Worm (Caenorhabditis elegans) whole organism, early embryonic: ENCODE results near the gene Y39A3CL.7.

Experiments
- B0310.2 ChIP-seq: sonication (generic microtip); optimal IDR thresholded peaks from 2 replicates; lab custom pipeline; 2016; ENCODE audit warnings: mild to moderate bottlenecking, missing genetic modification characterization, missing compliant biosample characterization
- F13C5.2 ChIP-seq: sonication (generic microtip); optimal IDR thresholded peaks from 2 replicates; lab custom pipeline; 2017; ENCODE audit warnings: mild to moderate bottlenecking, missing genetic modification characterization, inconsistent platforms, missing compliant biosample characterization
- aly-1 ChIP-seq: sonication (generic microtip); optimal IDR thresholded peaks from 2 replicates; lab custom pipeline; 2016; ENCODE audit warnings: missing genetic modification characterization, missing compliant biosample characterization
- ama-1 ChIP-seq: fragments of 150-350 bp; optimal IDR thresholded peaks from 2 replicates; lab custom pipeline; 2014
- ceh-13 ChIP-seq: fragments of 200-800 bp; sonication (Bioruptor generic); optimal IDR thresholded peaks from 2 replicates; lab custom pipeline; 2018; ENCODE audit warnings: mild to moderate bottlenecking, missing genetic modification characterization, missing compliant biosample characterization
- ceh-36 ChIP-seq: sonication (generic microtip); optimal IDR thresholded peaks from 2 replicates; lab custom pipeline; 2016; ENCODE audit warnings: missing genetic modification characterization, inconsistent platforms, missing compliant biosample characterization
- ets-7 ChIP-seq: sonication (generic microtip); optimal IDR thresholded peaks from 2 replicates; lab custom pipeline; 2016; ENCODE audit warnings: missing genotype, missing genetic modification characterization, missing compliant biosample characterization
- flt-1 ChIP-seq: fragments of 200-800 bp; sonication (Bioruptor generic); IDR thresholded peaks from 2 replicates; pipeline ENCODE4 v1.3.6; 2022; ENCODE audit warnings: missing genetic modification characterization, missing compliant biosample characterization
- hmbx-1 ChIP-seq: sonication (generic microtip); optimal IDR thresholded peaks from 2 replicates; lab custom pipeline; 2016; ENCODE audit warnings: mild to moderate bottlenecking, missing genetic modification characterization, missing compliant biosample characterization
- hmg-4 ChIP-seq: fragments of 200-800 bp; sonication (Bioruptor generic); optimal IDR thresholded peaks from 2 replicates; lab custom pipeline; 2018; ENCODE audit warnings: mild to moderate bottlenecking, missing genetic modification characterization, missing compliant biosample characterization
- hnd-1 ChIP-seq: sonication (generic microtip); optimal IDR thresholded peaks from 2 replicates; lab custom pipeline; 2016; ENCODE audit warnings: missing genetic modification characterization, missing compliant biosample characterization
- pes-1 ChIP-seq: fragments of 200-800 bp; sonication (Bioruptor generic); IDR thresholded peaks from 2 replicates; pipeline ENCODE4 v1.3.6; 2022; ENCODE audit warnings: missing genetic modification reagents, missing genetic modification characterization, missing compliant biosample characterization
- scrt-1 ChIP-seq: fragments of 200-800 bp; sonication (Bioruptor generic); IDR thresholded peaks from 2 replicates; pipeline ENCODE4 v1.3.6; 2022; ENCODE audit warnings: missing genetic modification characterization, missing compliant biosample characterization
- sea-1 ChIP-seq: fragments of 200-800 bp; sonication (Bioruptor generic); conservative IDR thresholded peaks from 2 replicates; pipeline ENCODE4 v1.3.6; 2022; ENCODE audit warnings: missing genetic modification characterization, missing compliant biosample characterization
- tbx-11 ChIP-seq: fragments of 200-800 bp; sonication (Bioruptor generic); IDR thresholded peaks from 2 replicates; pipeline ENCODE4 v1.3.6; 2022; ENCODE audit warnings: missing genetic modification characterization, missing compliant biosample characterization
- tbx-37 ChIP-seq: fragments of 200-800 bp; sonication (Bioruptor generic); conservative IDR thresholded peaks from 2 replicates; pipeline ENCODE4 v1.3.6; 2022; ENCODE audit warnings: missing genetic modification reagents, missing genetic modification characterization, missing compliant biosample characterization
- tra-4 ChIP-seq: sonication (generic microtip); optimal IDR thresholded peaks from 2 replicates; lab custom pipeline; 2017; ENCODE audit warnings: missing genetic modification characterization, missing compliant biosample characterization

Y39A3CL.7 gene

ce11 chrIII:1793416-1793815, 31.3 kb upstream of the Y39A3CL.7 start:
- TF ChIP-seq tbx-11 (GFP tag; lab: Robert Waterston, UW) (no peak), ceh-13 (GFP tag; lab: Kevin White, UChicago) (no peak)

- TF ChIP-seq hmg-4: no peak
- TF ChIP-seq ets-7 (tag; lab: Kevin White, UChicago): no peak
- TF ChIP-seq ceh-36 (tag; lab: Kevin White, UChicago): no peak
- TF ChIP-seq flt-1: no peak
- no peak for TF ChIP-seq sea-1 (GFP tag; lab: Robert Waterston, UW)
- TF ChIP-seq tbx-11 (GFP tag; lab: Robert Waterston, UW): no peak
- no peak for TF ChIP-seq aly-1
- TF ChIP-seq ama-1 (lab: Kevin White, UChicago): no peak
- no peak for TF ChIP-seq hmbx-1 (tag; lab: Kevin White, UChicago)
- TF ChIP-seq ceh-13 (GFP tag; lab: Kevin White, UChicago): no peak
- no peak for TF ChIP-seq hnd-1 (tag; lab: Kevin White, UChicago)
- no peak for TF ChIP-seq scrt-1 (GFP tag; lab: Robert Waterston, UW)
- TF ChIP-seq tbx-37 (GFP tag; lab: Robert Waterston, UW): no peak
- TF ChIP-seq tra-4: no peak
- TF ChIP-seq B0310.2 (tag; lab: Kevin White, UChicago): no peak
Measured at ce11 chrIII:1794100-1794499, 30.6 kb upstream of the Y39A3CL.7 start.

ce11 chrIII:1799407-1799806, 25.3 kb upstream of the Y39A3CL.7 start:
- TF ChIP-seq hnd-1 (tag; lab: Kevin White, UChicago) (no peak), tra-4 (no peak), hmbx-1 (tag; lab: Kevin White, UChicago) (no peak), tbx-37 (GFP tag; lab: Robert Waterston, UW) (no peak), scrt-1 (GFP tag; lab: Robert Waterston, UW) (no peak), flt-1 (no peak), B0310.2 (tag; lab: Kevin White, UChicago) (no peak), ceh-13 (GFP tag; lab: Kevin White, UChicago) (no peak), pes-1 (GFP tag; lab: Robert Waterston, UW) (no peak), F13C5.2 (tag; lab: Kevin White, UChicago) (no peak), tbx-11 (GFP tag; lab: Robert Waterston, UW) (no peak)

DNA sequence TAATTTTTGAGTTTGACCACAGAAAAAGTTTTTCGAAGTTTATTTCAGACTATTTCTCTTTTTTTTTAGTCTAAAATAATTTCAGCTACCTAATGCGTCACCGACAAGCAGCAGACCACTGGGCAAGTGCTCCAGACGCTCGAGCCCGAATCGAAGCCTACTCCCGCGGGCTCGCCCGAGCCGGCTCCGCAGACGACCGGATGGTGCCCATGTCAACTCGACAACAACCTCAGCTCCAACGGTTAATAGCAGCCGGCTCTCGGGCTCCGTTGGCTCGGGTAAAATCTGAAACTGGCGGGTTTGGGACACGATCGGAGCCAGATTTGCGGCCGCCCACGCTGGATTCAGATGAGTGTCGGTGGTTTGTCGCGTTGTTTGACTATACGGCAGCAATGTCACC, 21.7 kb upstream of the Y39A3CL.7 start:
- TF ChIP-seq hmbx-1 (tag; lab: Kevin White, UChicago) (no peak), hnd-1 (tag; lab: Kevin White, UChicago) (no peak), ama-1 (lab: Kevin White, UChicago) (no peak), B0310.2 (tag; lab: Kevin White, UChicago) (no peak), ceh-36 (tag; lab: Kevin White, UChicago) (no peak), sea-1 (GFP tag; lab: Robert Waterston, UW) (no peak), ceh-13 (GFP tag; lab: Kevin White, UChicago) (no peak), scrt-1 (GFP tag; lab: Robert Waterston, UW) (no peak)

DNA sequence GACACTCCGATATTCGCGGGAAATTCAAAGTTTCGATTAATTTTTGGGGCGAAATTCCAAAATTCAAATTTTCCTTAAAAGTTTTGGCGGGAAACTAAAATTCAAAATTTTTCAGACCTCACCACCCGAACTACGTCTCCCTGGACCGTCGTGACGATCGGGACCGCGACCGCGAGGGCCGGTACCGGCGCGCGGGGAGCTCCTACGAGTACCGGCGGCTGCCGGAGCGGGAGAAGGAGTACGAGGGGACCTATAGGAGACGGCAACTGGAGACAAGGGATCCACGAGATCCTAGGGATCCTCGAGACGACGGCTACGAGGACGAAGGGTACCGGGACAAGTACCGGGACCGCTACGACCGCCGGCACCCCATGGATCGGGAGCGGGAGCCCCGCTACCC, 20.2 kb upstream of the Y39A3CL.7 start:
- TF ChIP-seq aly-1: no peak
- TF ChIP-seq sea-1 (GFP tag; lab: Robert Waterston, UW): no peak
- no peak for TF ChIP-seq ama-1 (lab: Kevin White, UChicago)
- TF ChIP-seq hmbx-1 (tag; lab: Kevin White, UChicago): no peak
- no peak for TF ChIP-seq ceh-13 (GFP tag; lab: Kevin White, UChicago)
- TF ChIP-seq B0310.2 (tag; lab: Kevin White, UChicago): no peak
- TF ChIP-seq scrt-1 (GFP tag; lab: Robert Waterston, UW): no peak
- no peak for TF ChIP-seq F13C5.2 (tag; lab: Kevin White, UChicago)
- TF ChIP-seq ets-7 (tag; lab: Kevin White, UChicago): no peak
- TF ChIP-seq tbx-11 (GFP tag; lab: Robert Waterston, UW): no peak
- TF ChIP-seq tra-4: no peak
- TF ChIP-seq pes-1 (GFP tag; lab: Robert Waterston, UW): no peak
- TF ChIP-seq hmg-4: no peak
- no peak for TF ChIP-seq hnd-1 (tag; lab: Kevin White, UChicago)
- TF ChIP-seq ceh-36 (tag; lab: Kevin White, UChicago): no peak

ce11 chrIII:1805415-1806008, 19.2 kb upstream of the Y39A3CL.7 start:
- no peak for TF ChIP-seq ceh-36 (tag; lab: Kevin White, UChicago)

ce11 chrIII:1806183-1806798, 18.4 kb upstream of the Y39A3CL.7 start:
- TF ChIP-seq tbx-37 (GFP tag; lab: Robert Waterston, UW) (no peak), hmbx-1 (tag; lab: Kevin White, UChicago) (no peak), ets-7 (tag; lab: Kevin White, UChicago) (no peak), F13C5.2 (tag; lab: Kevin White, UChicago) (no peak), sea-1 (GFP tag; lab: Robert Waterston, UW) (no peak), flt-1 (no peak), B0310.2 (tag; lab: Kevin White, UChicago) (no peak)

DNA sequence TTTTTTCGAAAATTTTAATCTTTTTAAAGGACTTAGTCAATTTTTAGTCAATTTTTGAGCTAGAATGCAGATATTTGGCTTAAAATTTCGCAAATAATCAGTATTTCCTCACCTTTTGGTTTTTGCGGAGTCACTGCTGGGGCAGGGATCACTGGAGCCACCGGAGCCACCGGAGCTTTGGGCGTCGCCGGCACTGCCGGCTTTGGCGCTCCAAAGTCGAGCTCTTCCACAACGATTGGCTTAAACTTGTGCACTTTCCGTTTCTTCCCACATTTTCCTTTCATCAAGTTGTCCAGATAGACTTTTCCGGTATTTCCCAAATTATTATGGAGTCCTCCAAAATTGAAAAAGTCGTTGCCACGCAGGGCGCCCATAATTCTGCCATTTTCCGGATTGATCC, 10.4 kb upstream of the Y39A3CL.7 start:
- TF ChIP-seq hmbx-1 (tag; lab: Kevin White, UChicago) (no peak), B0310.2 (tag; lab: Kevin White, UChicago) (no peak), tbx-37 (GFP tag; lab: Robert Waterston, UW) (no peak), hmg-4 (no peak), hnd-1 (tag; lab: Kevin White, UChicago) (no peak), ets-7 (tag; lab: Kevin White, UChicago) (no peak), scrt-1 (GFP tag; lab: Robert Waterston, UW) (no peak), flt-1 (no peak), ama-1 (lab: Kevin White, UChicago) (no peak), aly-1 (no peak)
